Worm (Caenorhabditis elegans) whole organism, L4/young adult: Measurements from ENCODE around the gene C05C9.3.

ENCODE experiments used
- W03F9.2 ChIP-seq: fragments of 150-350 bp; optimal IDR thresholded peaks from 2 replicates; lab custom pipeline; 2014; ENCODE audit warnings: missing biosample characterization, missing genetic modification characterization
- dao-5 ChIP-seq: sonication (generic microtip); optimal IDR thresholded peaks from 2 replicates; lab custom pipeline; 2016; ENCODE audit warnings: missing genotype, missing genetic modification characterization, moderate library complexity, missing compliant biosample characterization
- him-1 ChIP-seq: sonication (generic microtip); optimal IDR thresholded peaks from 2 replicates; lab custom pipeline; 2016; ENCODE audit warnings: missing genotype, missing genetic modification reagents, missing genetic modification characterization, missing compliant biosample characterization

Gene C05C9.3

ce11 chrX:11152720-11153119 is at the start of gene C05C9.3, which contains the start of gene C05C9.2:
C05C9.3 (minus strand) TSS chrX:11152820.
C05C9.2 (plus strand) TSS chrX:11153065.
- TF ChIP-seq W03F9.2 (no peak), him-1 (tag; lab: Kevin White, UChicago) (no peak), dao-5 (tag; lab: Kevin White, UChicago) (no peak)

ce11 chrX:11201165-11201564 is 48.5 kb upstream of the C05C9.3 start, which contains the start of gene col-179:
col-179 (plus strand) TSS chrX:11201465.
- TF ChIP-seq him-1 (tag; lab: Kevin White, UChicago) (no peak), W03F9.2 (no peak), dao-5 (tag; lab: Kevin White, UChicago) (no peak)

ce11 chrX:11199155-11199554 is 46.5 kb upstream of the C05C9.3 start, which contains the start of gene col-178:
col-178 (plus strand) TSS chrX:11199455.
- TF ChIP-seq W03F9.2, result no peak
- TF ChIP-seq him-1 (tag; lab: Kevin White, UChicago), result no peak
- no peak for TF ChIP-seq dao-5 (tag; lab: Kevin White, UChicago)

ce11 chrX:11196741-11197140 is 44.1 kb upstream of the C05C9.3 start, which contains the start of gene C34F6.1:
C34F6.1 (minus strand) TSS chrX:11196841.
- TF ChIP-seq dao-5 (tag; lab: Kevin White, UChicago), result no peak
- TF ChIP-seq W03F9.2, result no peak
- TF ChIP-seq him-1 (tag; lab: Kevin White, UChicago), result no peak

ce11 chrX:11193670-11194069 is 41.0 kb upstream of the C05C9.3 start:
- TF ChIP-seq dao-5 (tag; lab: Kevin White, UChicago) (no peak), W03F9.2 (no peak), him-1 (tag; lab: Kevin White, UChicago) (no peak)

ce11 chrX:11190443-11190842 is 37.8 kb upstream of the C05C9.3 start:
- TF ChIP-seq dao-5 (tag; lab: Kevin White, UChicago) (no peak), W03F9.2 (no peak), him-1 (tag; lab: Kevin White, UChicago) (no peak)

- TF ChIP-seq dao-5 (tag; lab: Kevin White, UChicago), result no peak
- TF ChIP-seq him-1 (tag; lab: Kevin White, UChicago), result no peak
- no peak for TF ChIP-seq W03F9.2
Measured at ce11 chrX:11189515-11189914, 36.9 kb upstream of the C05C9.3 start, which contains the start of gene F13D2.1. F13D2.1 (minus strand) TSS chrX:11189615.

ce11 chrX:11185498-11185897 is 32.9 kb upstream of the C05C9.3 start, which contains the start of gene gnrr-7:
gnrr-7 (plus strand) TSS chrX:11185798.
- TF ChIP-seq dao-5 (tag; lab: Kevin White, UChicago), result no peak
- TF ChIP-seq W03F9.2, result no peak

ce11 chrX:11178599-11178998 is 26.0 kb upstream of the C05C9.3 start, which contains the start of gene gnrr-6:
gnrr-6 (plus strand) TSS chrX:11178899.
- no peak for TF ChIP-seq dao-5 (tag; lab: Kevin White, UChicago)
- no peak for TF ChIP-seq him-1 (tag; lab: Kevin White, UChicago)
- TF ChIP-seq W03F9.2, result no peak

ce11 chrX:11162778-11163584 is 10.4 kb upstream of the C05C9.3 start:
- TF ChIP-seq dao-5 (tag; lab: Kevin White, UChicago) (no peak), him-1 (tag; lab: Kevin White, UChicago) (no peak)

ce11 chrX:11160537-11160936 is 7.9 kb upstream of the C05C9.3 start, which contains the start of gene C05C9.1:
C05C9.1 (plus strand) TSS chrX:11160837.
- no peak for TF ChIP-seq W03F9.2
- no peak for TF ChIP-seq dao-5 (tag; lab: Kevin White, UChicago)

- no peak for TF ChIP-seq dao-5 (tag; lab: Kevin White, UChicago)
- no peak for TF ChIP-seq W03F9.2
- no peak for TF ChIP-seq him-1 (tag; lab: Kevin White, UChicago)
Measured at ce11 chrX:11151494-11151893, 1.1 kb downstream of the C05C9.3 start.

ce11 chrX:11137632-11138031 is 15.0 kb downstream of the C05C9.3 start:
- TF ChIP-seq W03F9.2 (no peak), him-1 (tag; lab: Kevin White, UChicago) (no peak), dao-5 (tag; lab: Kevin White, UChicago) (no peak)

ce11 chrX:11136988-11137387 is 15.6 kb downstream of the C05C9.3 start:
- no peak for TF ChIP-seq W03F9.2
- no peak for TF ChIP-seq him-1 (tag; lab: Kevin White, UChicago)
